Worm (Caenorhabditis elegans) whole organism, L3 larva: ENCODE results near the gene Y43F8C.6.

Experiments
- ZK546.5 ChIP-seq: sonication (generic microtip); optimal IDR thresholded peaks from 2 replicates; lab custom pipeline; 2017; ENCODE audit warnings: missing biosample characterization, missing genetic modification characterization
- ama-1 ChIP-seq: fragments of 150-350 bp; optimal IDR thresholded peaks from 2 replicates; lab custom pipeline; 2018
- ceh-82 ChIP-seq: fragments of 150-350 bp; optimal IDR thresholded peaks from 2 replicates; lab custom pipeline; 2014; ENCODE audit warnings: missing biosample characterization, missing genetic modification characterization
- nhr-11 ChIP-seq: fragments of 150-350 bp; optimal IDR thresholded peaks from 2 replicates; lab custom pipeline; 2014; ENCODE audit warnings: missing biosample characterization, missing genetic modification characterization
- nhr-12 ChIP-seq: fragments of 150-350 bp; optimal IDR thresholded peaks from 2 replicates; lab custom pipeline; 2014; ENCODE audit warnings: missing biosample characterization, missing genetic modification characterization
- nhr-237 ChIP-seq: fragments of 150-350 bp; optimal IDR thresholded peaks from 2 replicates; lab custom pipeline; 2014; ENCODE audit warnings: missing biosample characterization, missing genetic modification characterization
- nhr-28 ChIP-seq: fragments of 150-350 bp; optimal IDR thresholded peaks from 2 replicates; lab custom pipeline; 2014; ENCODE audit warnings: missing biosample characterization, missing genetic modification characterization
- nhr-43 ChIP-seq: sonication (generic microtip); optimal IDR thresholded peaks from 2 replicates; lab custom pipeline; 2016; ENCODE audit warnings: mild to moderate bottlenecking, missing genetic modification characterization, missing compliant biosample characterization; ENCODE audit not compliant: poor library complexity, severe bottlenecking
- nhr-67 ChIP-seq: fragments of 150-350 bp; optimal IDR thresholded peaks from 2 replicates; lab custom pipeline; 2014; ENCODE audit warnings: missing biosample characterization, missing genetic modification characterization
- nhr-76 ChIP-seq: fragments of 150-350 bp; sonication (generic microtip); optimal IDR thresholded peaks from 5 replicates; lab custom pipeline; 2014; ENCODE audit warnings: missing biosample characterization, missing genetic modification characterization
- pha-4 ChIP-seq: fragments of 150-350 bp; optimal IDR thresholded peaks from 2 replicates; lab custom pipeline; 2014; ENCODE audit warnings: missing biosample characterization, missing genetic modification reagents, missing genetic modification characterization
- tbx-2 ChIP-seq: sonication (generic microtip); optimal IDR thresholded peaks from 2 replicates; lab custom pipeline; 2016; ENCODE audit warnings: mild to moderate bottlenecking, missing genetic modification characterization, missing compliant biosample characterization
- unc-39 ChIP-seq: sonication (generic microtip); optimal IDR thresholded peaks from 4 replicates; lab custom pipeline; 2017; ENCODE audit warnings: missing biosample characterization, missing genetic modification characterization
- ztf-4 ChIP-seq: fragments of 150-350 bp; optimal IDR thresholded peaks from 2 replicates; lab custom pipeline; 2014; ENCODE audit warnings: missing biosample characterization, missing genetic modification characterization

DNA sequence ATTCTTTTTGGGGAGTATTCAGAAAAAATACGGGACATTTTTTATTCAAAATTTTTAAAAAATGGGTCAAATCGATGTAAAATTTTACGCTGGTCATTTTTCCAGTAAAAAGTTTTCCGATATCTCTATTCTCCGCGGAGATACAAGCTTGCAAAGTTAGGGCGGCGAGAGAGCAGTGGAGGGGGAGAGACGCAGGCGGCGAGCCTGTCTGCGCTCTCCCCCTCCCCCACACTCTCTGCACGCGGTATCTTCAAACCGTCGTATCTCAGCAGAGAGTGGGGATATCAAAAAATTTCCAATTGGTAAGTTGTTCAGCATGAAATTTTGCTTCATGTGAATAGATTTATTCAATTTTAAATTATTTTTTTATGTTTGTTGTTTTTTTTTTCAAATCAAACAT lies 31.1 kb upstream of the Y43F8C.6 start:
- TF ChIP-seq ceh-82 (tag; lab: Kevin White, UChicago) (no peak), nhr-76 (no peak), ZK546.5 (tag; lab: Kevin White, UChicago) (no peak), nhr-12 (no peak), ztf-4 (tag; lab: Kevin White, UChicago) (no peak), nhr-28 (tag; lab: Kevin White, UChicago) (no peak), pha-4 (tag; lab: Kevin White, UChicago) (no peak), unc-39 (no peak), nhr-11 (tag; lab: Kevin White, UChicago) (no peak), nhr-67 (tag; lab: Kevin White, UChicago) (no peak), ama-1 (lab: Kevin White, UChicago) (no peak), tbx-2 (no peak), nhr-237 (tag; lab: Kevin White, UChicago) (no peak), nhr-43 (no peak)
